Fruit fly (Drosophila melanogaster) whole organism, embryonic: Measurements from ENCODE around the gene Best3.

Experiments used
- Atf3 ChIP-seq: fragments of 200-800 bp; sonication (Bioruptor generic); optimal IDR thresholded peaks from 3 replicates; lab custom pipeline; 2016; ENCODE audit warnings: missing biosample characterization, missing genetic modification characterization
- Blimp-1 ChIP-seq: fragments of 200-800 bp; sonication (Bioruptor generic); optimal IDR thresholded peaks from 3 replicates; lab custom pipeline; 2018; ENCODE audit warnings: missing biosample characterization, missing genetic modification characterization, mild to moderate bottlenecking, moderate library complexity, missing genetic modification reagents
- CG10654 ChIP-seq: fragments of 200-800 bp; sonication (Bioruptor generic); optimal IDR thresholded peaks from 2 replicates; lab custom pipeline; 2016; ENCODE audit warnings: missing biosample characterization, missing genetic modification characterization
- CG11723 ChIP-seq: fragments of 200-800 bp; sonication (Bioruptor generic); optimal IDR thresholded peaks from 2 replicates; lab custom pipeline; 2017; ENCODE audit warnings: missing biosample characterization, mild to moderate bottlenecking, missing genetic modification characterization
- CG1603 ChIP-seq: fragments of 200-800 bp; sonication (Bioruptor generic); optimal IDR thresholded peaks from 2 replicates; lab custom pipeline; 2019; ENCODE audit warnings: missing biosample characterization, mild to moderate bottlenecking, missing genetic modification characterization, moderate library complexity
- CG16815 ChIP-seq: fragments of 200-800 bp; sonication (Bioruptor generic); optimal IDR thresholded peaks from 3 replicates; lab custom pipeline; 2017; ENCODE audit warnings: missing biosample characterization, mild to moderate bottlenecking, missing genetic modification characterization
- CG17568 ChIP-seq: fragments of 200-800 bp; sonication (Bioruptor generic); optimal IDR thresholded peaks from 2 replicates; lab custom pipeline; 2018; ENCODE audit warnings: missing biosample characterization, mild to moderate bottlenecking, missing genetic modification characterization, moderate library complexity
- CG18619 ChIP-seq: fragments of 200-800 bp; sonication (Bioruptor generic); optimal IDR thresholded peaks from 3 replicates; lab custom pipeline; 2017; ENCODE audit warnings: missing biosample characterization, mild to moderate bottlenecking, missing genetic modification characterization
- CG2875 ChIP-seq: fragments of 200-800 bp; sonication (Bioruptor generic); optimal IDR thresholded peaks from 2 replicates; lab custom pipeline; 2017; ENCODE audit warnings: missing biosample characterization, mild to moderate bottlenecking, missing genetic modification characterization, missing genetic modification reagents
- CG30431 ChIP-seq: fragments of 200-800 bp; sonication (Bioruptor generic); optimal IDR thresholded peaks from 2 replicates; lab custom pipeline; 2017; ENCODE audit warnings: missing biosample characterization, missing genetic modification characterization
- CG34422 ChIP-seq: fragments of 200-800 bp; sonication (Bioruptor generic); IDR thresholded peaks from 3 replicates; pipeline ENCODE4 v1.3.6; 2022; ENCODE audit warnings: missing biosample characterization, missing genetic modification characterization
- CG3726 ChIP-seq: fragments of 200-800 bp; sonication (Bioruptor generic); IDR thresholded peaks from 3 replicates; pipeline ENCODE4, ENCODE4 v1.3.6; 2022; ENCODE audit warnings: missing biosample characterization, missing genetic modification characterization
- CG4424 ChIP-seq: fragments of 200-800 bp; sonication (Bioruptor generic); optimal IDR thresholded peaks from 3 replicates; lab custom pipeline; 2016; ENCODE audit warnings: missing biosample characterization, missing genetic modification characterization
- CG8290 ChIP-seq, 3 experiments: fragments of 200-800 bp; sonication (Bioruptor generic); optimal IDR thresholded peaks; 2 replicates each; lab custom pipeline; 2016 to 2019; ENCODE audit warnings: missing biosample characterization in 3 of 3, missing genetic modification characterization in 3 of 3, mild to moderate bottlenecking in 2 of 3, moderate library complexity in 1 of 3
- CG8765 ChIP-seq: fragments of 200-800 bp; sonication (Bioruptor generic); IDR thresholded peaks from 2 replicates; pipeline ENCODE4 v1.3.6; 2022; ENCODE audit warnings: missing biosample characterization, missing genetic modification characterization
- D ChIP-seq, 2 experiments: fragments of 200-800 bp in 1 of 2; fragments of >200 bp in 1 of 2; sonication (Bioruptor generic) in 1 of 2; optimal IDR thresholded peaks; 2 replicates in 1 of 2; 3 replicates in 1 of 2; lab custom pipeline; 2017; ENCODE audit warnings: mild to moderate bottlenecking in 1 of 2, missing biosample characterization in 1 of 2, missing genetic modification characterization in 1 of 2, missing genetic modification reagents in 1 of 2
- Dad ChIP-seq: fragments of 200-800 bp; sonication (Bioruptor generic); optimal IDR thresholded peaks from 3 replicates; lab custom pipeline; 2016; ENCODE audit warnings: missing biosample characterization, missing genetic modification characterization
- E2f1 ChIP-seq: fragments of 200-800 bp; sonication (Bioruptor generic); IDR thresholded peaks from 2 replicates; pipeline ENCODE4 v1.3.6; 2022; ENCODE audit warnings: missing biosample characterization, missing genetic modification characterization
- Gug ChIP-seq: fragments of 200-800 bp; sonication (Bioruptor generic); IDR thresholded peaks from 4 replicates; pipeline ENCODE4 v1.3.6; 2022; ENCODE audit warnings: missing biosample characterization, missing genetic modification characterization
- HLH4C ChIP-seq: fragments of 200-800 bp; sonication (Bioruptor generic); IDR thresholded peaks from 3 replicates; pipeline ENCODE4 v1.3.6; 2022; ENCODE audit warnings: missing biosample characterization, missing genetic modification characterization; ENCODE audit not compliant: partially characterized antibody
- Hmx ChIP-seq: fragments of 200-800 bp; sonication (Bioruptor generic); optimal IDR thresholded peaks from 2 replicates; lab custom pipeline; 2016; ENCODE audit warnings: missing biosample characterization, missing genetic modification characterization
- Nf-YA ChIP-seq: fragments of 200-800 bp; sonication (Bioruptor generic); IDR thresholded peaks from 2 replicates; pipeline ENCODE4 v1.3.6; 2022; ENCODE audit warnings: missing biosample characterization, missing genetic modification characterization
- Nf-YC ChIP-seq: fragments of 200-800 bp; optimal IDR thresholded peaks from 3 replicates; lab custom pipeline; 2019; ENCODE audit warnings: missing biosample characterization, mild to moderate bottlenecking, missing genetic modification characterization, moderate library complexity
- NfI ChIP-seq: fragments of 200-800 bp; sonication (Bioruptor generic); optimal IDR thresholded peaks from 3 replicates; lab custom pipeline; 2018; ENCODE audit warnings: missing biosample characterization, mild to moderate bottlenecking, missing genetic modification characterization, moderate library complexity
- Oli ChIP-seq: fragments of 200-800 bp; sonication (Bioruptor generic); optimal IDR thresholded peaks from 2 replicates; lab custom pipeline; 2018; ENCODE audit warnings: missing biosample characterization, mild to moderate bottlenecking, missing genetic modification characterization, moderate library complexity
- Sry-β ChIP-seq: fragments of 200-800 bp; sonication (Bioruptor generic); optimal IDR thresholded peaks from 2 replicates; lab custom pipeline; 2018; ENCODE audit warnings: missing biosample characterization, mild to moderate bottlenecking, missing genetic modification characterization, moderate library complexity
- YL-1 ChIP-seq: fragments of 200-800 bp; sonication (Bioruptor generic); optimal IDR thresholded peaks from 3 replicates; lab custom pipeline; 2017; ENCODE audit warnings: missing biosample characterization, mild to moderate bottlenecking, missing genetic modification characterization
- amos ChIP-seq: fragments of 200-800 bp; sonication (Bioruptor generic); IDR thresholded peaks from 2 replicates; pipeline ENCODE4 v1.3.6; 2022; ENCODE audit warnings: missing biosample characterization, missing genetic modification characterization; ENCODE audit not compliant: partially characterized antibody
- ase ChIP-seq: fragments of 200-800 bp; sonication (Bioruptor generic); IDR thresholded peaks from 3 replicates; pipeline ENCODE4 v1.3.6; 2022; ENCODE audit warnings: missing biosample characterization, missing genetic modification characterization
- bsh ChIP-seq, 2 experiments: fragments of 200-800 bp; sonication (Bioruptor generic); optimal IDR thresholded peaks; 2 replicates each; lab custom pipeline; 2017 to 2018; ENCODE audit warnings: mild to moderate bottlenecking in 2 of 2, missing biosample characterization in 2 of 2, missing genetic modification characterization in 2 of 2, moderate library complexity in 1 of 2
- chif ChIP-seq, 2 experiments: fragments of 200-800 bp; sonication (Bioruptor generic); optimal IDR thresholded peaks; 3 replicates each; lab custom pipeline; 2016; ENCODE audit warnings: missing biosample characterization in 2 of 2, missing genetic modification characterization in 2 of 2
- dan ChIP-seq: fragments of 200-800 bp; sonication (Bioruptor generic); IDR thresholded peaks from 2 replicates; pipeline ENCODE4 v1.3.6; 2022; ENCODE audit warnings: missing biosample characterization, missing genetic modification characterization
- eve ChIP-seq, 2 experiments: fragments of >200 bp; optimal IDR thresholded peaks; 2 replicates each; lab custom pipeline; 2017; ENCODE audit warnings: missing biosample characterization in 2 of 2, missing genetic modification characterization in 2 of 2
- fd102C ChIP-seq: fragments of 200-800 bp; sonication (Bioruptor generic); optimal IDR thresholded peaks from 2 replicates; lab custom pipeline; 2018; ENCODE audit warnings: missing biosample characterization, mild to moderate bottlenecking, missing genetic modification characterization, moderate library complexity
- fd96Cb ChIP-seq: fragments of 200-800 bp; sonication (Bioruptor generic); optimal IDR thresholded peaks from 2 replicates; lab custom pipeline; 2018; ENCODE audit warnings: missing biosample characterization, mild to moderate bottlenecking, missing genetic modification characterization, moderate library complexity
- gfzf ChIP-seq: fragments of 200-800 bp; sonication (Bioruptor generic); optimal IDR thresholded peaks from 2 replicates; lab custom pipeline; 2016; ENCODE audit warnings: missing biosample characterization, mild to moderate bottlenecking, missing genetic modification characterization, moderate library complexity
- grau ChIP-seq: fragments of 200-800 bp; optimal IDR thresholded peaks from 3 replicates; lab custom pipeline; 2019; ENCODE audit warnings: missing biosample characterization, mild to moderate bottlenecking, missing genetic modification characterization, moderate library complexity
- gsb ChIP-seq: fragments of 200-800 bp; sonication (Bioruptor generic); IDR thresholded peaks from 2 replicates; pipeline ENCODE4 v1.3.6; 2022; ENCODE audit warnings: missing biosample characterization, missing genetic modification characterization
- kah ChIP-seq: fragments of 200-800 bp; sonication (Bioruptor generic); optimal IDR thresholded peaks from 2 replicates; lab custom pipeline; 2018; ENCODE audit warnings: missing biosample characterization, mild to moderate bottlenecking, missing genetic modification characterization
- lilli ChIP-seq: fragments of 200-800 bp; sonication (Bioruptor generic); optimal IDR thresholded peaks from 3 replicates; lab custom pipeline; 2016; ENCODE audit warnings: missing biosample characterization, missing genetic modification characterization
- maf-S ChIP-seq: fragments of 200-800 bp; sonication (Bioruptor generic); optimal IDR thresholded peaks from 2 replicates; lab custom pipeline; 2016; ENCODE audit warnings: missing biosample characterization, missing genetic modification characterization
- peb ChIP-seq: fragments of 200-800 bp; sonication (Bioruptor generic); IDR thresholded peaks from 2 replicates; pipeline ENCODE4 v1.3.6; 2022; ENCODE audit warnings: missing biosample characterization, missing genetic modification characterization
- sna ChIP-seq: fragments of 200-800 bp; sonication (Bioruptor generic); IDR thresholded peaks from 2 replicates; pipeline ENCODE4 v1.3.6; 2022; ENCODE audit warnings: missing biosample characterization, missing genetic modification characterization; ENCODE audit not compliant: partially characterized antibody
- toy ChIP-seq: fragments of 200-800 bp; sonication (Bioruptor generic); IDR thresholded peaks from 2 replicates; pipeline ENCODE4 v1.3.6; 2022; ENCODE audit warnings: missing biosample characterization, missing genetic modification characterization
- trh ChIP-seq: fragments of 200-800 bp; sonication (Bioruptor generic); optimal IDR thresholded peaks from 2 replicates; lab custom pipeline; 2016; ENCODE audit warnings: missing biosample characterization, missing genetic modification characterization
- usp ChIP-seq: fragments of >200 bp; optimal IDR thresholded peaks from 2 replicates; lab custom pipeline; 2017; ENCODE audit warnings: missing biosample characterization, missing genetic modification characterization
- vnd ChIP-seq: fragments of 200-800 bp; sonication (Bioruptor generic); IDR thresholded peaks from 3 replicates; pipeline ENCODE4 v1.3.6; 2022; ENCODE audit warnings: missing biosample characterization, missing genetic modification characterization; ENCODE audit not compliant: partially characterized antibody

Best3 gene

DNA sequence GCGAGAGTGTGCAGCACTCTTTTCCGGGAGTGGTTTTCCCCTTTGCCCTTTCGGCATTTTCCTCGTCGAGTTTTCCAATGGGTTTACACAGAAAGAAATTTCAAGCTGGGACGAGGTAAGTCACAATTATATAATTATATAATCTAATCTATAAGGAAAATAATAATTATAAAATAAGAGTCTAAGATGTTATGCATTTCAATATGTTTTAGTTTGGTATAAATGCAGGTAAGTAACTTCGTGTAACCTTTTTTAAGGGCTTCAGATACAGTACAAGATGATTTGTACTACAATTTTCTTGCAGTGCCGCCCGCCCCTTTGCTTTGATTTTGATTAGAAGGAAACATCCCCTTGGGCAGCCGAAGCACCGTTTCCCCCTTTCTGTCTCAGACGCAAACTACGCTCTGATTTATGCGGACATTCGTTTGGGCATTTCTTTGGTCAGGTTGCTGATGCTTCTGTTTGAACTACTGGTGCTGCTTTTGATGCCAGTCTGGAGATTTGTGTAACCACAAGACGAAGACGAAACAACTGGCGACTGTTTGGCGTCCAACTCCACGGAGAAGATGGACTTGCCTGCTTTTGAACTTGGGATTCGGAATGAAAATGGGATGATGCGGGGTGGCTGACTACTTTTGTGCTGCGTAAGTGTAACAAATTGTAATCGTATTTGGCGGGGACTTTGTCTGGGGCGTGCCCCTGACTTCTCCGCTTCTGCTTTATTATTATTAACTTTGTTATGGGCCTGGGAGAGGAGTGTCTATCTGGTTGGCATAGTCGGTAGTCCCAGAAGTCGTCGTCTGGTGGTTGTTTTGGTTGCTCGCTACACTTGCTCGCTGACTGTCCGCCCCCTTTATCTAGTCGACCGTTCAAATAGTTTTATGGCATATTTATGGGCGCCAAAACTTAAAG, 9.1 kb upstream of the Best3 start (continued):
- TF ChIP-seq Nf-YC (tag; lab: Kevin White, UChicago) (no peak), maf-S (GFP tag; lab: Kevin White, UChicago) (no peak), HLH4C (GFP tag; lab: Robert Waterston, UW) (no peak), CG18619 (peak; percentile 16), Blimp-1 (GFP tag; lab: Kevin White, UChicago) (peak; percentile 80), CG2875 (peak; percentile 7), peb (GFP tag; lab: Robert Waterston, UW) (no peak), E2f1 (GFP tag; lab: Robert Waterston, UW) (no peak), CG10654 (GFP tag; lab: Kevin White, UChicago) (peak; percentile 12), Oli (tag; lab: Kevin White, UChicago) (peak; percentile 70), CG1603 (tag; lab: Kevin White, UChicago) (no peak), dan (GFP tag; lab: Robert Waterston, UW) (no peak), Hmx (GFP tag; lab: Kevin White, UChicago) (no peak), NfI (GFP tag; lab: Kevin White, UChicago) (peak; percentile 11), D (optimal IDR thresholded peaks at IDR 0.05; lab: Kevin White, UChicago) (no peak), D (GFP tag; optimal IDR thresholded peaks at IDR 0.05; lab: Kevin White, UChicago) (peak; percentile 75), CG34422 (GFP tag; lab: Robert Waterston, UW) (peak; percentile 39; the same call in 1 of the 3 replicates), CG16815 (GFP tag; lab: Kevin White, UChicago) (peak; percentile 59), trh (no peak), Sry-β (GFP tag; lab: Kevin White, UChicago) (no peak), CG3726 (GFP tag; lab: Robert Waterston, UW) (no peak), toy (no peak), Gug (GFP tag; lab: Robert Waterston, UW) (no peak), CG4424 (GFP tag; lab: Kevin White, UChicago) (peak; percentile 72), gsb (no peak), bsh (GFP tag; optimal IDR thresholded peaks at IDR 0.05; lab: Kevin White, UChicago) (peak in 1 of 2 experiments; percentile 84), kah (peak; percentile 12), grau (tag; lab: Kevin White, UChicago) (peak; percentile 69), YL-1 (GFP tag; lab: Kevin White, UChicago) (no peak), usp (GFP tag; lab: Kevin White, UChicago) (no peak), Dad (GFP tag; lab: Kevin White, UChicago) (no peak), fd102C (GFP tag; lab: Kevin White, UChicago) (no peak), CG8765 (peak; percentile 33; the same call in 1 of the 2 replicates), gfzf (GFP tag; lab: Kevin White, UChicago) (no peak), ase (no peak; the same call in 2 of the 3 replicates), CG17568 (GFP tag; lab: Kevin White, UChicago) (peak; percentile 21), vnd (GFP tag; lab: Robert Waterston, UW) (no peak), lilli (GFP tag; lab: Kevin White, UChicago) (no peak), eve (GFP tag; optimal IDR thresholded peaks at IDR 0.05; lab: Kevin White, UChicago) (no peak), fd96Cb (peak; percentile 72), amos (GFP tag; lab: Robert Waterston, UW) (no peak), sna (no peak), Atf3 (GFP tag; lab: Kevin White, UChicago) (no peak), CG11723 (GFP tag; lab: Kevin White, UChicago) (peak; percentile 5), chif (GFP tag; optimal IDR thresholded peaks at IDR 0.05; lab: Kevin White, UChicago) (peak in 1 of 2 experiments; percentile 19), Nf-YA (GFP tag; lab: Robert Waterston, UW) (no peak), CG30431 (GFP tag; lab: Kevin White, UChicago) (peak; percentile 31), CG8290 (GFP tag; optimal IDR thresholded peaks at IDR 0.05; lab: Kevin White, UChicago) (peak; percentile 34), CG8290 (tag; optimal IDR thresholded peaks at IDR 0.05; lab: Kevin White, UChicago) (no peak)
